Fruit fly (Drosophila melanogaster): ENCODE data around the gene Ibf1.

Ibf1 gene

DNA sequence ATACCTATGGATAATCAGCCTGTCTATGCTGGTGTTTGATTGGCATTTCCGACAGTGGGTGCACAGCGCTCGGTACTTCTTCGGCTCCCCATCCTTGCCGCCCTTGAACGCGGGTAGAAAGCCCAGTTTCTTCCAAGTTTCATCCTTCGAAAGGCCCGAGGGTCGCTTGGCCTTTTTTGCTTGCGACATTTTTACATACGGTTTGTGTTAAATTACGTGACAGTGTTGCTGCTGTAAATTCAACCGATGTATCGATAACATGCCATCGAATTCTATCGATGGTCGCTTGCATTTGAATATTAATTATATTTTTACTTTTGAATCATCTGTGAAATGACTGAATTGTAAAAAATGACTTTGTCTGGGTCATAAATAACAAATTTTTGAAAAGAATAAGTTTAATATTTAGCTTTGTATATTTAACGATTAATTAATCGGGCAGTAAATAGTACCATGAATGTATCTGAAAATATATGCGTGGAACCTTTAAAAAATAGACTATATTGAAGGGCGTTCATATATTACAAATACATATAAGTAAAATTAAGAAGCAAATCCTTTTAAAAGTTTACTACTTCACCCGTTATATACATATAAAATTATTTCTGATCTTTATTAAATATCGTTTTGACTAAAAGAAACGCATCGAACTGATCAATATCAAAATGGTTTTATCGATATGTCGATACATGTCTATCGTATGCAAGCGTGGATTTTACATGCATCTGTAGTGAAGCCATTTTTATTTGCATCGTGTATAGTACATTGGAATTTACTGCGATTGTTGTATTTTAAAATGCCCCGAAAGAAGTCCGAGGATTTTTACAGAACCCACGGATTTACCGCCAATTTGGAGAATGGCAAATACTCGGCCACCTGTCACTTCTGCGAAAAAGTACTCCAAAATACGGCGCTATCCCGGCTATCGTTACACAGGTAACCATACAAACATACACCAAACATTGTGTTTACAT, at the start of gene Ibf1, which contains the start of gene Ibf2 (continued):
- TF ChIP-seq CG11696 (GFP tag; IDR thresholded peaks at IDR 0.05) (no peak), crc (GFP tag; optimal IDR thresholded peaks at IDR 0.05) (no peak), Dip3 (GFP tag; optimal IDR thresholded peaks at IDR 0.05) (no peak), CG15514 (GFP tag; optimal IDR thresholded peaks at IDR 0.05) (peak; percentile 4), E2f1 (GFP tag; IDR thresholded peaks at IDR 0.05) (no peak), HHEX (GFP tag; optimal IDR thresholded peaks at IDR 0.05) (no peak), CG10462 (GFP tag; optimal IDR thresholded peaks at IDR 0.05) (no peak), CG7963 (GFP tag; IDR thresholded peaks at IDR 0.05; ENCODE audit: partially characterized antibody) (peak; percentile 84), stwl (tag; optimal IDR thresholded peaks at IDR 0.05) (peak; percentile 30), Nf-YA (GFP tag; IDR thresholded peaks at IDR 0.05) (no peak), tna (GFP tag; IDR thresholded peaks at IDR 0.05; ENCODE audit: partially characterized antibody) (peak; percentile 69), ara (GFP tag; IDR thresholded peaks at IDR 0.05) (no peak), Dp (GFP tag; optimal IDR thresholded peaks at IDR 0.05) (peak; percentile 63), Dref (GFP tag; IDR thresholded peaks at IDR 0.05) (peak; percentile 84), psq (GFP tag; optimal IDR thresholded peaks at IDR 0.05) (no peak), gem (tag; optimal IDR thresholded peaks at IDR 0.05) (no peak), ato (GFP tag; IDR thresholded peaks at IDR 0.05; ENCODE audit: partially characterized antibody) (peak; percentile 83), Oli (tag; optimal IDR thresholded peaks at IDR 0.05) (no peak), CG4404 (GFP tag; IDR thresholded peaks at IDR 0.05) (no peak), pnt (GFP tag; optimal IDR thresholded peaks at IDR 0.05) (no peak), CG9876 (GFP tag; optimal IDR thresholded peaks at IDR 0.05) (no peak), fd102C (GFP tag; optimal IDR thresholded peaks at IDR 0.05) (no peak), lilli (GFP tag; optimal IDR thresholded peaks at IDR 0.05) (no peak), CG3838 (GFP tag; optimal IDR thresholded peaks at IDR 0.05) (no peak), chm (GFP tag; IDR thresholded peaks at IDR 0.05) (no peak), gsb-n (tag; optimal IDR thresholded peaks at IDR 0.05) (no peak), CG5953 (GFP tag; IDR thresholded peaks at IDR 0.05) (no peak), lbe (GFP tag; optimal IDR thresholded peaks at IDR 0.05) (no peak), CG1024 (GFP tag; IDR thresholded peaks at IDR 0.05) (no peak), CG34422 (GFP tag; IDR thresholded peaks at IDR 0.05) (no peak), danr (GFP tag; IDR thresholded peaks at IDR 0.05) (no peak), fd96Cb (tag; optimal IDR thresholded peaks at IDR 0.05) (no peak), hth (optimal IDR thresholded peaks at IDR 0.05) (no peak), HLHmδ (GFP tag; optimal IDR thresholded peaks at IDR 0.05) (no peak), Ets97D (GFP tag; optimal IDR thresholded peaks at IDR 0.05) (no peak), CG12942 (GFP tag; optimal IDR thresholded peaks at IDR 0.05) (no peak), dpn (GFP tag; optimal IDR thresholded peaks at IDR 0.05) (no peak), chn (GFP tag; optimal IDR thresholded peaks at IDR 0.05) (no peak), CG1647 (GFP tag; optimal IDR thresholded peaks at IDR 0.05) (no peak), BtbVII (GFP tag; optimal IDR thresholded peaks at IDR 0.05) (no peak), Mrtf (GFP tag; IDR thresholded peaks at IDR 0.05) (no peak), oc (tag; optimal IDR thresholded peaks at IDR 0.05) (no peak), B-H1 (GFP tag; IDR thresholded peaks at IDR 0.05) (no peak), CG6791 (GFP tag; IDR thresholded peaks at IDR 0.05; ENCODE audit: partially characterized antibody) (peak; percentile 92), CG17385 (GFP tag; optimal IDR thresholded peaks at IDR 0.05) (no peak), CG14441 (GFP tag; IDR thresholded peaks at IDR 0.05) (no peak), CG10654 (GFP tag; optimal IDR thresholded peaks at IDR 0.05) (no peak), sc (optimal IDR thresholded peaks at IDR 0.05) (no peak), sc (GFP tag; optimal IDR thresholded peaks at IDR 0.05) (no peak), CG6765 (GFP tag; optimal IDR thresholded peaks at IDR 0.05) (no peak)
